Fruit fly (Drosophila melanogaster) whole organism, embryonic: Measurements from ENCODE around the gene janB.

Experiments used
- Atf-2 ChIP-seq: fragments of 200-800 bp; sonication (Bioruptor generic); optimal IDR thresholded peaks from 2 replicates; lab custom pipeline; 2016; ENCODE audit warnings: missing biosample characterization, missing genetic modification characterization
- Atf3 ChIP-seq: fragments of 200-800 bp; sonication (Bioruptor generic); optimal IDR thresholded peaks from 3 replicates; lab custom pipeline; 2016; ENCODE audit warnings: missing biosample characterization, missing genetic modification characterization
- BEAF-32 ChIP-seq: fragments of 200-800 bp; sonication (Bioruptor generic); optimal IDR thresholded peaks from 3 replicates; lab custom pipeline; 2017; ENCODE audit warnings: missing biosample characterization, missing genetic modification characterization, mild to moderate bottlenecking, moderate library complexity, missing genetic modification reagents
- Bgb ChIP-seq: fragments of 200-800 bp; sonication (Bioruptor generic); IDR thresholded peaks from 2 replicates; pipeline ENCODE4 v1.3.6; 2022; ENCODE audit warnings: missing biosample characterization, missing genetic modification characterization; ENCODE audit not compliant: partially characterized antibody
- Blimp-1 ChIP-seq: fragments of 200-800 bp; sonication (Bioruptor generic); optimal IDR thresholded peaks from 3 replicates; lab custom pipeline; 2018; ENCODE audit warnings: missing biosample characterization, missing genetic modification characterization, mild to moderate bottlenecking, moderate library complexity, missing genetic modification reagents
- BtbVII ChIP-seq: fragments of 200-800 bp; sonication (Bioruptor generic); optimal IDR thresholded peaks from 3 replicates; lab custom pipeline; 2017; ENCODE audit warnings: missing biosample characterization, mild to moderate bottlenecking, missing genetic modification characterization
- CG1024 ChIP-seq: fragments of 200-800 bp; sonication (Bioruptor generic); IDR thresholded peaks from 2 replicates; pipeline ENCODE4 v1.3.6; 2022; ENCODE audit warnings: missing biosample characterization, missing genetic modification characterization
- CG10431 ChIP-seq: fragments of 200-800 bp; sonication (Bioruptor generic); optimal IDR thresholded peaks from 3 replicates; lab custom pipeline; 2018; ENCODE audit warnings: missing biosample characterization, mild to moderate bottlenecking, missing genetic modification characterization
- CG10565 ChIP-seq: fragments of 200-800 bp; sonication (Bioruptor generic); optimal IDR thresholded peaks from 3 replicates; lab custom pipeline; 2016; ENCODE audit warnings: missing biosample characterization, mild to moderate bottlenecking, missing genetic modification characterization
- CG14014 ChIP-seq: fragments of 200-800 bp; sonication (Bioruptor generic); IDR thresholded peaks from 2 replicates; pipeline ENCODE4 v1.3.6; 2022; ENCODE audit warnings: missing biosample characterization, missing genetic modification characterization
- CG16813 ChIP-seq: fragments of 200-800 bp; sonication (Bioruptor generic); IDR thresholded peaks from 3 replicates; pipeline ENCODE4 v1.3.6; 2022; ENCODE audit warnings: missing biosample characterization, missing genetic modification characterization; ENCODE audit not compliant: partially characterized antibody
- CG30431 ChIP-seq: fragments of 200-800 bp; sonication (Bioruptor generic); optimal IDR thresholded peaks from 2 replicates; lab custom pipeline; 2017; ENCODE audit warnings: missing biosample characterization, missing genetic modification characterization
- CG33557 ChIP-seq: fragments of 200-800 bp; sonication (Bioruptor generic); optimal IDR thresholded peaks from 2 replicates; lab custom pipeline; 2019; ENCODE audit warnings: missing biosample characterization, mild to moderate bottlenecking, missing genetic modification characterization, moderate library complexity
- CG34376 ChIP-seq: fragments of 200-800 bp; sonication (Bioruptor generic); optimal IDR thresholded peaks from 2 replicates; lab custom pipeline; 2018; ENCODE audit warnings: missing biosample characterization, mild to moderate bottlenecking, missing genetic modification characterization
- CG4282 ChIP-seq: fragments of 200-800 bp; sonication (Bioruptor generic); optimal IDR thresholded peaks from 2 replicates; lab custom pipeline; 2016; ENCODE audit warnings: missing biosample characterization, missing genetic modification characterization
- CG4730 ChIP-seq: fragments of 200-800 bp; sonication (Bioruptor generic); IDR thresholded peaks from 2 replicates; pipeline ENCODE4 v1.3.6; 2022; ENCODE audit warnings: missing biosample characterization, missing genetic modification characterization
- CG5953 ChIP-seq: fragments of 200-800 bp; sonication (Bioruptor generic); IDR thresholded peaks from 2 replicates; pipeline ENCODE4 v1.3.6; 2022; ENCODE audit warnings: missing biosample characterization, missing genetic modification characterization
- CG6654 ChIP-seq: fragments of 200-800 bp; sonication (Bioruptor generic); optimal IDR thresholded peaks from 2 replicates; lab custom pipeline; 2017; ENCODE audit warnings: missing biosample characterization, mild to moderate bottlenecking, missing genetic modification characterization
- CG6683 ChIP-seq: fragments of 200-800 bp; sonication (Bioruptor generic); optimal IDR thresholded peaks from 2 replicates; lab custom pipeline; 2017; ENCODE audit warnings: missing biosample characterization, mild to moderate bottlenecking, missing genetic modification characterization, missing genetic modification reagents
- CG6791 ChIP-seq: fragments of 200-800 bp; sonication (Bioruptor generic); IDR thresholded peaks from 3 replicates; pipeline ENCODE4 v1.3.6; 2022; ENCODE audit warnings: missing biosample characterization, missing genetic modification characterization; ENCODE audit not compliant: partially characterized antibody
- CG8944 ChIP-seq: fragments of 200-800 bp; sonication (Bioruptor generic); optimal IDR thresholded peaks from 3 replicates; lab custom pipeline; 2016; ENCODE audit warnings: missing biosample characterization, missing genetic modification characterization
- D ChIP-seq, 2 experiments: fragments of 200-800 bp in 1 of 2; fragments of >200 bp in 1 of 2; sonication (Bioruptor generic) in 1 of 2; optimal IDR thresholded peaks; 2 replicates in 1 of 2; 3 replicates in 1 of 2; lab custom pipeline; 2017; ENCODE audit warnings: mild to moderate bottlenecking in 1 of 2, missing biosample characterization in 1 of 2, missing genetic modification characterization in 1 of 2, missing genetic modification reagents in 1 of 2
- H15 ChIP-seq: fragments of 200-800 bp; sonication (Bioruptor generic); IDR thresholded peaks from 3 replicates; pipeline ENCODE4 v1.3.6; 2022; ENCODE audit warnings: missing biosample characterization, missing genetic modification characterization
- HLH54F ChIP-seq: fragments of 200-800 bp; sonication (Bioruptor generic); optimal IDR thresholded peaks from 3 replicates; lab custom pipeline; 2016; ENCODE audit warnings: missing biosample characterization, missing genetic modification characterization
- Hr3 ChIP-seq: fragments of 200-800 bp; sonication (Bioruptor generic); optimal IDR thresholded peaks from 3 replicates; lab custom pipeline; 2016; ENCODE audit warnings: missing biosample characterization, missing genetic modification characterization
- Jarid2 ChIP-seq: fragments of 200-800 bp; sonication (Bioruptor generic); optimal IDR thresholded peaks from 3 replicates; lab custom pipeline; 2017; ENCODE audit warnings: mild to moderate bottlenecking, missing biosample characterization, missing genetic modification reagents, missing genetic modification characterization
- Med ChIP-seq: fragments of 200-800 bp; sonication (Bioruptor generic); peaks from one replicate; lab custom pipeline; 2016; ENCODE audit warnings: missing biosample characterization, missing genetic modification characterization, mild to moderate bottlenecking, inconsistent platforms, moderate library complexity
- NFAT ChIP-seq: fragments of 200-800 bp; sonication (Bioruptor generic); IDR thresholded peaks from 2 replicates; pipeline ENCODE4 v1.3.6; 2022; ENCODE audit warnings: missing biosample characterization, missing genetic modification characterization
- Nf-YA ChIP-seq: fragments of 200-800 bp; sonication (Bioruptor generic); IDR thresholded peaks from 2 replicates; pipeline ENCODE4 v1.3.6; 2022; ENCODE audit warnings: missing biosample characterization, missing genetic modification characterization
- Ravus ChIP-seq: fragments of 200-800 bp; sonication (Bioruptor generic); IDR thresholded peaks from 2 replicates; pipeline ENCODE4 v1.3.6; 2022; ENCODE audit warnings: missing biosample characterization, missing genetic modification characterization
- YL-1 ChIP-seq: fragments of 200-800 bp; sonication (Bioruptor generic); optimal IDR thresholded peaks from 3 replicates; lab custom pipeline; 2017; ENCODE audit warnings: missing biosample characterization, mild to moderate bottlenecking, missing genetic modification characterization
- ase ChIP-seq: fragments of 200-800 bp; sonication (Bioruptor generic); IDR thresholded peaks from 3 replicates; pipeline ENCODE4 v1.3.6; 2022; ENCODE audit warnings: missing biosample characterization, missing genetic modification characterization
- dysf ChIP-seq: fragments of 200-800 bp; sonication (Bioruptor generic); IDR thresholded peaks from 3 replicates; pipeline ENCODE4 v1.3.6; 2022; ENCODE audit warnings: missing biosample characterization, missing genetic modification characterization
- fd3F ChIP-seq: fragments of 200-800 bp; sonication (Bioruptor generic); optimal IDR thresholded peaks from 2 replicates; lab custom pipeline; 2018; ENCODE audit warnings: missing biosample characterization, mild to moderate bottlenecking, missing genetic modification characterization, moderate library complexity
- h ChIP-seq: fragments of >200 bp; optimal IDR thresholded peaks from 2 replicates; lab custom pipeline; 2017
- hkb ChIP-seq, 2 experiments: fragments of 200-800 bp in 1 of 2; fragments of >200 bp in 1 of 2; sonication (Bioruptor generic) in 1 of 2; IDR thresholded peaks in 1 of 2; optimal IDR thresholded peaks in 1 of 2; 2 replicates each; pipeline versions ENCODE4 v1.3.6 to Lab custom; 2017 to 2022; ENCODE audit warnings: missing biosample characterization in 1 of 2, missing genetic modification characterization in 1 of 2
- inv ChIP-seq: fragments of 200-800 bp; sonication (Bioruptor generic); IDR thresholded peaks from 2 replicates; pipeline ENCODE4 v1.3.6; 2022; ENCODE audit warnings: missing biosample characterization, missing genetic modification characterization; ENCODE audit not compliant: partially characterized antibody
- pan ChIP-seq, 4 experiments: fragments of >200 bp in 3 of 4; fragments of 200-800 bp in 1 of 4; sonication (Bioruptor generic) in 1 of 4; optimal IDR thresholded peaks in 3 of 4; IDR thresholded peaks in 1 of 4; 2 replicates each; pipeline versions ENCODE4 v1.3.6 to Lab custom; 2017 to 2022; ENCODE audit warnings: missing biosample characterization in 2 of 4, missing genetic modification characterization in 2 of 4, mixed read lengths in 1 of 4
- pum ChIP-seq: fragments of 200-800 bp; sonication (Bioruptor generic); optimal IDR thresholded peaks from 2 replicates; lab custom pipeline; 2016; ENCODE audit warnings: missing biosample characterization, missing genetic modification characterization
- salm ChIP-seq: fragments of 200-800 bp; sonication (Bioruptor generic); optimal IDR thresholded peaks from 2 replicates; lab custom pipeline; 2018; ENCODE audit warnings: missing biosample characterization, mild to moderate bottlenecking, missing genetic modification characterization
- sqz ChIP-seq: fragments of 200-800 bp; sonication (Bioruptor generic); optimal IDR thresholded peaks from 3 replicates; lab custom pipeline; 2018; ENCODE audit warnings: missing biosample characterization, mild to moderate bottlenecking, missing genetic modification characterization
- sug ChIP-seq: fragments of 200-800 bp; optimal IDR thresholded peaks from 2 replicates; lab custom pipeline; 2019; ENCODE audit warnings: missing biosample characterization, mild to moderate bottlenecking, missing genetic modification characterization, moderate library complexity
- tup ChIP-seq: fragments of 200-800 bp; sonication (Bioruptor generic); optimal IDR thresholded peaks from 2 replicates; lab custom pipeline; 2016; ENCODE audit warnings: missing biosample characterization, mild to moderate bottlenecking, missing genetic modification characterization, moderate library complexity
- unc-4 ChIP-seq: fragments of 200-800 bp; sonication (Bioruptor generic); IDR thresholded peaks from 2 replicates; pipeline ENCODE4 v1.3.6; 2022; ENCODE audit warnings: missing biosample characterization, missing genetic modification characterization; ENCODE audit not compliant: partially characterized antibody
- vnd ChIP-seq: fragments of 200-800 bp; sonication (Bioruptor generic); IDR thresholded peaks from 3 replicates; pipeline ENCODE4 v1.3.6; 2022; ENCODE audit warnings: missing biosample characterization, missing genetic modification characterization; ENCODE audit not compliant: partially characterized antibody
- zfh2 ChIP-seq: fragments of 200-800 bp; sonication (Bioruptor generic); optimal IDR thresholded peaks from 2 replicates; lab custom pipeline; 2016; ENCODE audit warnings: missing biosample characterization, missing genetic modification characterization

Gene janB

dm6 chr3R:30046029-30047001 is 7.8 kb upstream of the janB start, which contains the start of the genes RpL32 and CG7943 (continued):
- TF ChIP-seq vnd (GFP tag; lab: Robert Waterston, UW) (peak; percentile 100), sqz (peak; percentile 85), Nf-YA (peak; percentile 86), Med (GFP tag; lab: Kevin White, UChicago) (peak; percentile 100), CG8944 (GFP tag; lab: Kevin White, UChicago) (peak; percentile 97), CG30431 (GFP tag; lab: Kevin White, UChicago) (peak; percentile 71), fd3F (peak; percentile 85), zfh2 (peak; percentile 96), CG6654 (peak; percentile 84), inv (GFP tag; lab: Robert Waterston, UW) (peak; percentile 100), CG6683 (GFP tag; lab: Kevin White, UChicago) (peak; percentile 84), hkb (optimal IDR thresholded peaks at IDR 0.05; lab: Kevin White, UChicago) (peak; percentile 62), hkb (GFP tag; IDR thresholded peaks at IDR 0.05; lab: Robert Waterston, UW) (peak; percentile 96), Atf3 (GFP tag; lab: Kevin White, UChicago) (peak; percentile 89), BEAF-32 (GFP tag; lab: Kevin White, UChicago) (peak; percentile 100), BtbVII (peak; percentile 92), ase (GFP tag; lab: Robert Waterston, UW) (peak; percentile 94), CG10431 (GFP tag; lab: Kevin White, UChicago) (peak; percentile 78), CG33557 (GFP tag; lab: Kevin White, UChicago) (peak; percentile 70), h (lab: Kevin White, UChicago) (no peak), dysf (GFP tag; lab: Robert Waterston, UW) (peak; percentile 96), CG34376 (peak; percentile 99), Jarid2 (GFP tag; lab: Kevin White, UChicago) (peak; percentile 85), NFAT (GFP tag; lab: Robert Waterston, UW) (no peak; the same call in 1 of the 2 replicates), pan (optimal IDR thresholded peaks at IDR 0.05; lab: Kevin White, UChicago) (no peak), pan (GFP tag; optimal IDR thresholded peaks at IDR 0.05 in 1 of 2, IDR thresholded peaks at IDR 0.05 in 1 of 2) (peak in 1 of 2 experiments; percentile 96), Atf-2 (GFP tag; lab: Kevin White, UChicago) (peak; percentile 80), Hr3 (GFP tag; lab: Kevin White, UChicago) (peak; percentile 89), YL-1 (GFP tag; lab: Kevin White, UChicago) (peak; percentile 96), H15 (GFP tag; lab: Robert Waterston, UW) (peak; percentile 93), CG16813 (GFP tag; lab: Robert Waterston, UW) (peak; percentile 100), unc-4 (GFP tag; lab: Robert Waterston, UW) (peak; percentile 99), Blimp-1 (GFP tag; lab: Kevin White, UChicago) (peak; percentile 88), CG5953 (GFP tag; lab: Robert Waterston, UW) (peak; percentile 92), CG14014 (GFP tag; lab: Robert Waterston, UW) (peak; percentile 96), pum (GFP tag; lab: Kevin White, UChicago) (peak; percentile 97), CG1024 (GFP tag; lab: Robert Waterston, UW) (peak; percentile 80), CG10565 (peak; percentile 90), HLH54F (GFP tag; lab: Kevin White, UChicago) (peak; percentile 90), CG4730 (GFP tag; lab: Robert Waterston, UW) (peak; percentile 86), sug (tag; lab: Kevin White, UChicago) (peak; percentile 95), tup (GFP tag; lab: Kevin White, UChicago) (peak; percentile 95), D (optimal IDR thresholded peaks at IDR 0.05; lab: Kevin White, UChicago) (no peak), D (GFP tag; optimal IDR thresholded peaks at IDR 0.05; lab: Kevin White, UChicago) (peak; percentile 89), salm (tag; lab: Kevin White, UChicago) (peak; percentile 86), Bgb (GFP tag; lab: Robert Waterston, UW) (peak; percentile 100), CG6791 (GFP tag; lab: Robert Waterston, UW) (peak; percentile 100), Ravus (GFP tag; lab: Robert Waterston, UW) (peak; percentile 78), CG4282 (GFP tag; lab: Kevin White, UChicago) (peak; percentile 94)
